Fruit fly (Drosophila melanogaster): Measurements from ENCODE around the gene B-H2.

The B-H2 gene

dm6 chrX:17297070-17297689 is 17.2 kb upstream of the B-H2 start (continued):
- TF ChIP-seq ssp (GFP tag; IDR thresholded peaks at IDR 0.05) (no peak), B-H2 (GFP tag; optimal IDR thresholded peaks at IDR 0.05) (no peak), CG8359 (GFP tag; optimal IDR thresholded peaks at IDR 0.05; ENCODE audit: borderline replicate concordance) (no peak), dysf (GFP tag; IDR thresholded peaks at IDR 0.05) (peak; percentile 37; the same call in 1 of the 3 replicates), HLH3B (GFP tag; IDR thresholded peaks at IDR 0.05) (no peak), CG18262 (tag; optimal IDR thresholded peaks at IDR 0.05) (peak; percentile 65), CG16815 (GFP tag; optimal IDR thresholded peaks at IDR 0.05) (no peak), Bgb (GFP tag; IDR thresholded peaks at IDR 0.05; ENCODE audit: partially characterized antibody) (no peak), CG6683 (GFP tag; optimal IDR thresholded peaks at IDR 0.05) (no peak), CHES-1-like (GFP tag; optimal IDR thresholded peaks at IDR 0.05) (no peak), CG11247 (GFP tag; IDR thresholded peaks at IDR 0.05) (no peak), CG1603 (tag; optimal IDR thresholded peaks at IDR 0.05) (peak; percentile 73), chn (GFP tag; optimal IDR thresholded peaks at IDR 0.05) (peak; percentile 23), MESR4 (GFP tag; optimal IDR thresholded peaks at IDR 0.05) (no peak), inv (GFP tag; IDR thresholded peaks at IDR 0.05; ENCODE audit: partially characterized antibody) (no peak), CG7357 (GFP tag; IDR thresholded peaks at IDR 0.05) (peak; percentile 33; the same call in 1 of the 3 replicates), aop (GFP tag; IDR thresholded peaks at IDR 0.05) (no peak), CG32767 (GFP tag; IDR thresholded peaks at IDR 0.05) (no peak), bab2 (GFP tag; optimal IDR thresholded peaks at IDR 0.05) (peak; percentile 6), CG2712 (tag; optimal IDR thresholded peaks at IDR 0.05) (peak; percentile 51), CTCF (GFP tag; optimal IDR thresholded peaks at IDR 0.05) (no peak), Optix (GFP tag; IDR thresholded peaks at IDR 0.05) (peak; percentile 52; the same call in 1 of the 3 replicates), Pdp1 (GFP tag; optimal IDR thresholded peaks at IDR 0.05) (peak; percentile 36 to 54), CG10267 (tag; optimal IDR thresholded peaks at IDR 0.05) (peak; percentile 2), toy (GFP tag; IDR thresholded peaks at IDR 0.05) (no peak), CG10431 (GFP tag; optimal IDR thresholded peaks at IDR 0.05) (no peak), CG15601 (tag; optimal IDR thresholded peaks at IDR 0.05) (no peak), CG17912 (GFP tag; optimal IDR thresholded peaks at IDR 0.05) (no peak), hth (optimal IDR thresholded peaks at IDR 0.05) (no peak), cwo (GFP tag; optimal IDR thresholded peaks at IDR 0.05) (no peak), esg (GFP tag; conservative IDR thresholded peaks at IDR 0.05) (no peak), CG2202 (tag; optimal IDR thresholded peaks at IDR 0.05) (no peak), CG2678 (tag; optimal IDR thresholded peaks at IDR 0.05) (peak; percentile 43), en (GFP tag; optimal IDR thresholded peaks at IDR 0.05) (peak; percentile 32), lov (optimal IDR thresholded peaks at IDR 0.05) (no peak), lov (GFP tag; IDR thresholded peaks at IDR 0.05) (no peak), Xrp1 (GFP tag; IDR thresholded peaks at IDR 0.05) (peak; percentile 61; the same call in 1 of the 2 replicates), CG6254 (GFP tag; optimal IDR thresholded peaks at IDR 0.05) (no peak), bsh (GFP tag; optimal IDR thresholded peaks at IDR 0.05) (peak in 1 of 2 experiments; percentile 63), vnd (GFP tag; IDR thresholded peaks at IDR 0.05; ENCODE audit: partially characterized antibody) (no peak), Hey (tag; optimal IDR thresholded peaks at IDR 0.05) (no peak), Lhr (GFP tag; optimal IDR thresholded peaks at IDR 0.05) (peak; percentile 13), trem (tag; optimal IDR thresholded peaks at IDR 0.05) (peak; percentile 2), CG14965 (GFP tag; optimal IDR thresholded peaks at IDR 0.05; ENCODE audit: borderline replicate concordance) (no peak), CG3995 (GFP tag; optimal IDR thresholded peaks at IDR 0.05) (no peak), ash1 (GFP tag; optimal IDR thresholded peaks at IDR 0.05) (no peak), Oaz (GFP tag; IDR thresholded peaks at IDR 0.05) (no peak), nerfin-1 (tag; optimal IDR thresholded peaks at IDR 0.05) (peak; percentile 42), CG31224 (GFP tag; IDR thresholded peaks at IDR 0.05) (no peak), lab (GFP tag; optimal IDR thresholded peaks at IDR 0.05) (peak; percentile 17)

Measured in whole organism, embryonic.